Worm (Caenorhabditis elegans) whole organism, L2 larva: Measurements from ENCODE around the gene R04E5.8.

Experiments used
- C34F6.9 ChIP-seq: fragments of 150-350 bp; optimal IDR thresholded peaks from 2 replicates; lab custom pipeline; 2014; ENCODE audit warnings: missing biosample characterization, missing genetic modification characterization
- F13H6.1 ChIP-seq: sonication (generic microtip); optimal IDR thresholded peaks from 2 replicates; lab custom pipeline; 2016; ENCODE audit warnings: missing genetic modification characterization, missing compliant biosample characterization
- R02D3.7 ChIP-seq: fragments of 150-350 bp; optimal IDR thresholded peaks from 2 replicates; lab custom pipeline; 2014; ENCODE audit warnings: missing biosample characterization, missing genetic modification characterization
- Y55F3AM.14 ChIP-seq: fragments of 200-800 bp; sonication (Bioruptor generic); optimal IDR thresholded peaks from 2 replicates; lab custom pipeline; 2018; ENCODE audit warnings: mild to moderate bottlenecking, missing genetic modification characterization, missing compliant biosample characterization
- ZK546.5 ChIP-seq: sonication (generic microtip); optimal IDR thresholded peaks from 2 replicates; lab custom pipeline; 2017; ENCODE audit warnings: missing biosample characterization, missing genetic modification characterization
- alr-1 ChIP-seq: fragments of 150-350 bp; optimal IDR thresholded peaks from 2 replicates; lab custom pipeline; 2014; ENCODE audit warnings: missing biosample characterization, missing genetic modification characterization
- aly-2 ChIP-seq: fragments of 150-350 bp; optimal IDR thresholded peaks from 2 replicates; lab custom pipeline; 2014; ENCODE audit warnings: missing biosample characterization, missing genetic modification characterization
- ama-1 ChIP-seq: fragments of 150-350 bp; optimal IDR thresholded peaks from 2 replicates; lab custom pipeline; 2018; ENCODE audit warnings: inconsistent platforms
- blmp-1 ChIP-seq: sonication (generic microtip); optimal IDR thresholded peaks from 2 replicates; lab custom pipeline; 2017; ENCODE audit warnings: missing genetic modification characterization, mild to moderate bottlenecking, missing compliant biosample characterization, antibody characterized with exemption, moderate library complexity; ENCODE audit not compliant: insufficient read depth
- ceh-16 ChIP-seq: fragments of 150-350 bp; optimal IDR thresholded peaks from 2 replicates; lab custom pipeline; 2014; ENCODE audit warnings: missing biosample characterization, missing genetic modification characterization
- ceh-82 ChIP-seq: fragments of 150-350 bp; optimal IDR thresholded peaks from 2 replicates; lab custom pipeline; 2014; ENCODE audit warnings: missing biosample characterization, missing genetic modification characterization
- crh-2 ChIP-seq: sonication (generic microtip); optimal IDR thresholded peaks from 2 replicates; lab custom pipeline; 2017; ENCODE audit warnings: missing biosample characterization, missing genetic modification characterization
- dmd-4 ChIP-seq: sonication (generic microtip); optimal IDR thresholded peaks from 2 replicates; lab custom pipeline; 2017; ENCODE audit warnings: missing biosample characterization, missing genetic modification characterization
- egl-27 ChIP-seq: sonication (generic microtip); optimal IDR thresholded peaks from 3 replicates; lab custom pipeline; 2017; ENCODE audit warnings: missing biosample characterization, missing genetic modification reagents, missing genetic modification characterization
- elt-1 ChIP-seq: fragments of 150-350 bp; optimal IDR thresholded peaks from 2 replicates; lab custom pipeline; 2014; ENCODE audit warnings: missing biosample characterization, missing genetic modification characterization
- elt-3 ChIP-seq: sonication (generic microtip); optimal IDR thresholded peaks from 2 replicates; lab custom pipeline; 2017; ENCODE audit warnings: missing biosample characterization, missing genetic modification characterization
- fos-1 ChIP-seq: fragments of 150-350 bp; optimal IDR thresholded peaks from 2 replicates; lab custom pipeline; 2014; ENCODE audit warnings: missing biosample characterization, missing genetic modification characterization
- gmeb-1 ChIP-seq: fragments of 150-350 bp; optimal IDR thresholded peaks from 2 replicates; lab custom pipeline; 2014; ENCODE audit warnings: missing biosample characterization, missing genetic modification characterization
- lin-11 ChIP-seq: fragments of 150-350 bp; sonication (generic microtip); optimal IDR thresholded peaks from 2 replicates; lab custom pipeline; 2014; ENCODE audit warnings: missing biosample characterization, missing genetic modification characterization, inconsistent platforms, mixed read lengths
- lin-13 ChIP-seq: fragments of 150-350 bp; optimal IDR thresholded peaks from 2 replicates; lab custom pipeline; 2014; ENCODE audit warnings: missing biosample characterization, missing genetic modification reagents, missing genetic modification characterization
- lin-39 ChIP-seq: fragments of 150-350 bp; optimal IDR thresholded peaks from 2 replicates; lab custom pipeline; 2014; ENCODE audit warnings: missing biosample characterization, missing genetic modification reagents, missing genetic modification characterization
- lsy-2 ChIP-seq, 2 experiments: fragments of 150-350 bp in 1 of 2; sonication (generic microtip) in 1 of 2; optimal IDR thresholded peaks; 2 replicates each; lab custom pipeline; 2014 to 2017; ENCODE audit warnings: missing biosample characterization in 2 of 2, missing genetic modification characterization in 2 of 2
- mab-5 ChIP-seq: fragments of 150-350 bp; optimal IDR thresholded peaks from 2 replicates; lab custom pipeline; 2014; ENCODE audit warnings: missing biosample characterization, missing genetic modification characterization
- mbf-1 ChIP-seq: sonication (generic microtip); optimal IDR thresholded peaks from 2 replicates; lab custom pipeline; 2017; ENCODE audit warnings: missing biosample characterization, missing genetic modification characterization
- mdl-1 ChIP-seq, 2 experiments: fragments of 150-350 bp in 1 of 2; sonication (generic microtip) in 1 of 2; optimal IDR thresholded peaks; 2 replicates each; lab custom pipeline; 2017; ENCODE audit warnings: missing biosample characterization in 2 of 2, missing genetic modification characterization in 2 of 2
- nhr-10 ChIP-seq: sonication (generic microtip); optimal IDR thresholded peaks from 2 replicates; lab custom pipeline; 2017; ENCODE audit warnings: missing biosample characterization, missing genetic modification characterization
- nhr-11 ChIP-seq: fragments of 150-350 bp; optimal IDR thresholded peaks from 2 replicates; lab custom pipeline; 2014; ENCODE audit warnings: missing biosample characterization, missing genetic modification characterization
- nhr-12 ChIP-seq: fragments of 150-350 bp; optimal IDR thresholded peaks from 2 replicates; lab custom pipeline; 2014; ENCODE audit warnings: missing biosample characterization, missing genetic modification characterization
- nhr-129 ChIP-seq: fragments of 150-350 bp; optimal IDR thresholded peaks from 2 replicates; lab custom pipeline; 2014; ENCODE audit warnings: missing biosample characterization, missing genetic modification characterization
- nhr-21 ChIP-seq: fragments of 150-350 bp; optimal IDR thresholded peaks from 2 replicates; lab custom pipeline; 2014; ENCODE audit warnings: missing biosample characterization, missing genetic modification characterization
- nhr-23 ChIP-seq: fragments of 150-350 bp; optimal IDR thresholded peaks from 2 replicates; lab custom pipeline; 2014; ENCODE audit warnings: missing biosample characterization, missing genetic modification reagents, missing genetic modification characterization
- nhr-237 ChIP-seq: fragments of 150-350 bp; optimal IDR thresholded peaks from 2 replicates; lab custom pipeline; 2014; ENCODE audit warnings: missing biosample characterization, missing genetic modification characterization
- nhr-25 ChIP-seq: fragments of 150-350 bp; sonication (generic microtip); optimal IDR thresholded peaks from 3 replicates; lab custom pipeline; 2014; ENCODE audit warnings: missing biosample characterization, missing genetic modification characterization
- nhr-6 ChIP-seq: fragments of 150-350 bp; optimal IDR thresholded peaks from 2 replicates; lab custom pipeline; 2014; ENCODE audit warnings: missing biosample characterization, missing genetic modification characterization
- nhr-77 ChIP-seq: fragments of 150-350 bp; optimal IDR thresholded peaks from 2 replicates; lab custom pipeline; 2014; ENCODE audit warnings: missing biosample characterization, missing genetic modification characterization
- peb-1 ChIP-seq: fragments of 150-350 bp; optimal IDR thresholded peaks from 2 replicates; lab custom pipeline; 2014; ENCODE audit warnings: missing biosample characterization, missing genetic modification characterization
- sem-4 ChIP-seq: fragments of 150-350 bp; optimal IDR thresholded peaks from 2 replicates; lab custom pipeline; 2014; ENCODE audit warnings: missing biosample characterization, missing genetic modification reagents, missing genetic modification characterization
- skn-1 ChIP-seq: sonication (generic microtip); optimal IDR thresholded peaks from 2 replicates; lab custom pipeline; 2017; ENCODE audit warnings: missing biosample characterization, missing genetic modification characterization
- sma-3 ChIP-seq: sonication (generic microtip); optimal IDR thresholded peaks from 2 replicates; lab custom pipeline; 2016; ENCODE audit warnings: missing genetic modification reagents, missing genetic modification characterization, missing compliant biosample characterization
- sma-9 ChIP-seq, 2 experiments: fragments of 150-350 bp in 1 of 2; sonication (generic microtip) in 1 of 2; optimal IDR thresholded peaks; 2 replicates each; lab custom pipeline; 2014 to 2016; ENCODE audit warnings: missing genetic modification characterization in 2 of 2, mild to moderate bottlenecking in 1 of 2, missing biosample characterization in 1 of 2, missing compliant biosample characterization in 1 of 2, missing genetic modification reagents in 1 of 2, moderate library complexity in 1 of 2
- snpc-4 ChIP-seq: fragments of 150-350 bp; optimal IDR thresholded peaks from 2 replicates; lab custom pipeline; 2014; ENCODE audit warnings: missing biosample characterization, missing genetic modification characterization
- unc-39 ChIP-seq: fragments of 150-350 bp; optimal IDR thresholded peaks from 2 replicates; lab custom pipeline; 2014; ENCODE audit warnings: missing biosample characterization, missing genetic modification characterization
- unc-55 ChIP-seq: fragments of 150-350 bp; sonication (generic microtip); optimal IDR thresholded peaks from 3 replicates; lab custom pipeline; 2014; ENCODE audit warnings: missing biosample characterization, missing genetic modification reagents, missing genetic modification characterization
- unc-62 ChIP-seq: fragments of 150-350 bp; optimal IDR thresholded peaks from 2 replicates; lab custom pipeline; 2014; ENCODE audit warnings: missing biosample characterization, missing genetic modification reagents, missing genetic modification characterization
- zag-1 ChIP-seq: fragments of 150-350 bp; optimal IDR thresholded peaks from 2 replicates; lab custom pipeline; 2014; ENCODE audit warnings: missing biosample characterization, missing genetic modification characterization
- ztf-1 ChIP-seq: fragments of 200-800 bp; sonication (Bioruptor generic); conservative IDR thresholded peaks from 2 replicates; pipeline ENCODE4 v1.3.6; 2022; ENCODE audit warnings: missing genetic modification characterization, missing compliant biosample characterization
- ztf-11 ChIP-seq: sonication (generic microtip); optimal IDR thresholded peaks from 2 replicates; lab custom pipeline; 2017; ENCODE audit warnings: missing biosample characterization, missing genetic modification characterization
- ztf-4 ChIP-seq: fragments of 150-350 bp; optimal IDR thresholded peaks from 2 replicates; lab custom pipeline; 2014; ENCODE audit warnings: missing biosample characterization, missing genetic modification characterization

The R04E5.8 gene

DNA sequence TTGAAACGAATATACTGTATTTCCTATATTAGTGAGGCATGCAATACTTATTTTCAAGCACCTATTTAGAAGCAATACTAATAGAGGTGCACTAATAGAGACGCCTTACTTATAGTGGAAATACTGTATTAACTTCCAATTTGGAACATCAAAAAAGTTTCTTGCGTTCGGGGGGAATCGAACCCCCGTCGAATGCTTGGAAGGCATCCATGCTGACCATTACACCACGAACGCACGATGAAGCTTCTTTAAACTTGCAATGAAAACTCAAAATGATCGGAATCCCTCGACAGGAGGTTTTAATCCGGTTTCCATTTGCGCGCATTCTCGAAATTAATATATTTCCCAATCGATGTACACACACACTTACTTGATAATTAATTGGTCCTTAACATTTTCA, 32.3 kb upstream of the R04E5.8 start:
- TF ChIP-seq nhr-129: no peak
- TF ChIP-seq snpc-4 (tag; lab: Kevin White, UChicago): no peak
- TF ChIP-seq nhr-21 (tag; lab: Kevin White, UChicago): no peak

DNA sequence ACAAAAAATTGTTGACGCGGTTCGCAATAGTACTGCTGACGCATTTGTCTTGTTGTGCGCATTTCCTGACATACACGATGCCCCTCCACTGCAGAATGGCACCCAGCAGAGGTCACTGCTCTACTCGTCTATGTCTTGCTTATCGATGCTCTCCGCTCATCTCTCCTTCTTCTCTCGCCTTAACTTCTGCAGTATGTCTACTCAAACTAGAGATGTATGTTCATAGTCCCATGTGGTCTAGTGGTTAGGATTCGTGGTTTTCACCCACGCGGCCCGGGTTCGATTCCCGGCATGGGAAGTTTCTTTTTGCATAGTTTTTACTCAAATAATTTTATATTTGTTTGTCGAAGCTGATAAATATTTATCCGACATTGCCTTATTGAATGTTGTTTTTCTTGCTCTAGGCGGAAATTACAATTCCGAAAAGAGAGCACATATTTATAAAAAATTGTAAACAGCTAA, 30.0 kb upstream of the R04E5.8 start, which contains the start of gene C28G1.2:
Gene C28G1.2 (plus strand): TSS at position 130 of the 462 bp plus-strand sequence.
- TF ChIP-seq unc-62 (GFP tag; lab: Kevin White, UChicago) (peak; percentile 44), crh-2 (tag; lab: Kevin White, UChicago) (peak; percentile 95), snpc-4 (tag; lab: Kevin White, UChicago) (peak; percentile 57), mbf-1 (tag; lab: Kevin White, UChicago) (no peak), peb-1 (tag; lab: Kevin White, UChicago) (peak; percentile 62), egl-27 (tag; lab: Kevin White, UChicago) (peak; percentile 94), blmp-1 (tag; lab: Kevin White, UChicago) (peak; percentile 58), ZK546.5 (tag; lab: Kevin White, UChicago) (no peak), ztf-4 (tag; lab: Kevin White, UChicago) (peak; percentile 79), skn-1 (tag; lab: Kevin White, UChicago) (no peak), nhr-129 (peak; percentile 97), sma-9 (GFP tag; optimal IDR thresholded peaks at IDR 0.05; lab: Kevin White, UChicago) (peak; percentile 95), sma-9 (tag; optimal IDR thresholded peaks at IDR 0.05; lab: Kevin White, UChicago) (no peak), unc-39 (no peak), nhr-21 (tag; lab: Kevin White, UChicago) (peak; percentile 92), lin-39 (tag; lab: Kevin White, UChicago) (peak; percentile 57), lsy-2 (tag; optimal IDR thresholded peaks at IDR 0.05; lab: Kevin White, UChicago) (peak; percentile 84 to 93), C34F6.9 (tag; lab: Kevin White, UChicago) (peak; percentile 90), mab-5 (tag; lab: Kevin White, UChicago) (peak; percentile 92), nhr-77 (tag; lab: Kevin White, UChicago) (peak; percentile 38), nhr-10 (peak; percentile 45), elt-1 (tag; lab: Kevin White, UChicago) (no peak), nhr-6 (tag; lab: Kevin White, UChicago) (peak; percentile 95), aly-2 (tag; lab: Kevin White, UChicago) (no peak), ama-1 (lab: Kevin White, UChicago) (no peak), ceh-82 (tag; lab: Kevin White, UChicago) (peak; percentile 9), ztf-11 (tag; lab: Kevin White, UChicago) (peak; percentile 29), unc-55 (GFP tag; lab: Kevin White, UChicago) (peak; percentile 91), mdl-1 (tag; optimal IDR thresholded peaks at IDR 0.05; lab: Kevin White, UChicago) (peak; percentile 44 to 85), lin-11 (tag; lab: Kevin White, UChicago) (peak; percentile 85), ztf-1 (GFP tag; lab: Robert Waterston, UW) (no peak), nhr-12 (no peak), fos-1 (peak; percentile 65), zag-1 (tag; lab: Kevin White, UChicago) (peak; percentile 59), Y55F3AM.14 (GFP tag; lab: Kevin White, UChicago) (peak; percentile 81), sma-3 (GFP tag; lab: Kevin White, UChicago) (peak; percentile 91), nhr-25 (tag; lab: Kevin White, UChicago) (peak; percentile 90), alr-1 (no peak), nhr-23 (tag; lab: Kevin White, UChicago) (no peak), R02D3.7 (tag; lab: Kevin White, UChicago) (no peak), F13H6.1 (peak; percentile 95), elt-3 (no peak), nhr-237 (tag; lab: Kevin White, UChicago) (peak; percentile 8), ceh-16 (tag; lab: Kevin White, UChicago) (peak; percentile 28), lin-13 (GFP tag; lab: Kevin White, UChicago) (peak; percentile 84), dmd-4 (tag; lab: Kevin White, UChicago) (no peak), sem-4 (tag; lab: Kevin White, UChicago) (peak; percentile 84), gmeb-1 (tag; lab: Kevin White, UChicago) (peak; percentile 80), nhr-11 (tag; lab: Kevin White, UChicago) (peak; percentile 69)
